ENCODE assay signal across 2 fruit fly cellular contexts in the genomic region with DNA sequence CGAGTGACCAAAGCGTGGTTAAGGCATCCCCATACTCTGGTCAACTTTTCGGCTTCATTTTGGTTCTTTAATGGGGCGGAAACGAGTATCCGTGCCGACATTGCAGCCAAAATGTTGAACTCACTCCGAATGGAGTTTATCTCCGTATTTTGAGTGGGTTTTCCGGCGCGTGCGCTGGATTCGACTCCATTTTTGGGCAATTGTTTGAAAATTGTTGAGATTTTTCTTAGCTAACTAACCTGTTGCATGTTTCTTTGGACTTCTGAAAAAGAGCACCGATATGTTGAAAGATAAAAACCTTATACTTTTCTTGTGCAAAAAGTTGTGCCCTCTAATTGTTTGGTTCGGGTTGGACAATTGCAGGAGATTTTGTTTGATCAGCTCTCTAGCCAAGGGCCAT.
TF ChIP-seq lines count a peak whose summit lies in the region.

No protein-coding gene starts in this region.

- TF ChIP-seq CTCF in whole organism, embryonic (GFP tag; optimal IDR thresholded peaks at IDR 0.05; lab: Kevin White, UChicago): no peak

TF ChIP-seq in whole organism, embryonic, 481 proteins besides CTCF, POLR2A, EP300 and RAD21:
- TF ChIP-seq scrt (GFP tag; optimal IDR thresholded peaks at IDR 0.05; lab: Kevin White, UChicago) (peak; percentile 76), pho (GFP tag; optimal IDR thresholded peaks at IDR 0.05; lab: Kevin White, UChicago) (no peak), CG17328 (GFP tag; IDR thresholded peaks at IDR 0.05; lab: Robert Waterston, UW) (no peak), mld (GFP tag; IDR thresholded peaks at IDR 0.05; lab: Robert Waterston, UW; ENCODE audit: partially characterized antibody) (no peak), ewg (GFP tag; optimal IDR thresholded peaks at IDR 0.05; lab: Kevin White, UChicago) (peak; percentile 2), CG14965 (GFP tag; optimal IDR thresholded peaks at IDR 0.05; lab: Kevin White, UChicago; ENCODE audit: borderline replicate concordance) (no peak), CG7271 (tag; optimal IDR thresholded peaks at IDR 0.05; lab: Kevin White, UChicago) (no peak), Aef1 (GFP tag; IDR thresholded peaks at IDR 0.05; lab: Robert Waterston, UW) (no peak), z (GFP tag; IDR thresholded peaks at IDR 0.05; lab: Robert Waterston, UW) (peak; percentile 90), Gsc (GFP tag; IDR thresholded peaks at IDR 0.05; lab: Robert Waterston, UW) (no peak), Bgb (GFP tag; IDR thresholded peaks at IDR 0.05; lab: Robert Waterston, UW; ENCODE audit: partially characterized antibody) (no peak)

TF ChIP-seq in whole organism, wandering third instar larva, 38 proteins besides CTCF, POLR2A, EP300 and RAD21:
- TF ChIP-seq dmrt93B (GFP tag; optimal IDR thresholded peaks at IDR 0.05; lab: Kevin White, UChicago): no peak
- peak; percentile 6 for TF ChIP-seq Vsx2 (GFP tag; optimal IDR thresholded peaks at IDR 0.05; lab: Kevin White, UChicago; ENCODE audit: partially characterized antibody)
